Fruit fly (Drosophila melanogaster): ENCODE measurements around the gene Pex12.

Gene Pex12

dm6 chr2L:856690-857488, 41.1 kb downstream of the Pex12 start (continued):
- TF ChIP-seq tx (GFP tag; optimal IDR thresholded peaks at IDR 0.05) (peak; percentile 46), CG4854 (GFP tag; optimal IDR thresholded peaks at IDR 0.05) (peak; percentile 28), CG18011 (GFP tag; optimal IDR thresholded peaks at IDR 0.05) (no peak), chif (GFP tag; optimal IDR thresholded peaks at IDR 0.05) (peak; percentile 53 to 79), vfl (GFP tag; optimal IDR thresholded peaks at IDR 0.05) (peak; percentile 38), HLH4C (GFP tag; IDR thresholded peaks at IDR 0.05; ENCODE audit: partially characterized antibody) (no peak), z (GFP tag; IDR thresholded peaks at IDR 0.05) (no peak), lola (GFP tag; optimal IDR thresholded peaks at IDR 0.05) (peak in 1 of 3 experiments; percentile 75), pfk (GFP tag; optimal IDR thresholded peaks at IDR 0.05) (no peak), Blimp-1 (GFP tag; optimal IDR thresholded peaks at IDR 0.05) (peak; percentile 80), CG10431 (GFP tag; optimal IDR thresholded peaks at IDR 0.05) (no peak), sens (GFP tag) (peak; percentile 89), run (tag; optimal IDR thresholded peaks at IDR 0.05) (no peak), Ptx1 (GFP tag; IDR thresholded peaks at IDR 0.05) (peak; percentile 82), ara (GFP tag; IDR thresholded peaks at IDR 0.05) (peak; percentile 93), Atf-2 (GFP tag; optimal IDR thresholded peaks at IDR 0.05) (peak; percentile 41), CG10274 (GFP tag; optimal IDR thresholded peaks at IDR 0.05) (peak; percentile 29), Kr (GFP tag; optimal IDR thresholded peaks at IDR 0.05) (no peak), CG6791 (GFP tag; IDR thresholded peaks at IDR 0.05; ENCODE audit: partially characterized antibody) (no peak), CG7839 (tag; optimal IDR thresholded peaks at IDR 0.05) (peak; percentile 87), knrl (GFP tag; IDR thresholded peaks at IDR 0.05; ENCODE audit: partially characterized antibody) (no peak), CG2202 (tag; optimal IDR thresholded peaks at IDR 0.05) (peak; percentile 15), pb (GFP tag; optimal IDR thresholded peaks at IDR 0.05) (peak; percentile 55), unc-4 (GFP tag; IDR thresholded peaks at IDR 0.05; ENCODE audit: partially characterized antibody) (no peak), CrebB (tag; optimal IDR thresholded peaks at IDR 0.05) (peak; percentile 41), Lhr (GFP tag; optimal IDR thresholded peaks at IDR 0.05) (peak; percentile 23), Bdp1 (GFP tag; optimal IDR thresholded peaks at IDR 0.05) (peak; percentile 50), slou (GFP tag; optimal IDR thresholded peaks at IDR 0.05) (no peak), CG31224 (GFP tag; IDR thresholded peaks at IDR 0.05) (peak; percentile 67), Six4 (GFP tag; optimal IDR thresholded peaks at IDR 0.05) (peak; percentile 62), pho (GFP tag; optimal IDR thresholded peaks at IDR 0.05) (no peak), dm (GFP tag; optimal IDR thresholded peaks at IDR 0.05) (peak; percentile 35), CG11723 (GFP tag; optimal IDR thresholded peaks at IDR 0.05) (peak; percentile 50), CG15514 (GFP tag; optimal IDR thresholded peaks at IDR 0.05) (peak; percentile 23), CG18599 (GFP tag; optimal IDR thresholded peaks at IDR 0.05) (peak; percentile 75), CG9817 (tag; optimal IDR thresholded peaks at IDR 0.05) (peak; percentile 23), CG12299 (tag; optimal IDR thresholded peaks at IDR 0.05) (peak; percentile 38), Nf-YB (GFP tag; optimal IDR thresholded peaks at IDR 0.05) (peak; percentile 56), croc (GFP tag; conservative IDR thresholded peaks at IDR 0.05) (peak; percentile 79), CHES-1-like (GFP tag; optimal IDR thresholded peaks at IDR 0.05) (peak; percentile 63), jigr1 (GFP tag; IDR thresholded peaks at IDR 0.05) (peak; percentile 81; the same call in 2 of the 3 replicates), CkIIα-i1 (GFP tag; IDR thresholded peaks at IDR 0.05) (no peak), mam (GFP tag; optimal IDR thresholded peaks at IDR 0.05) (peak; percentile 59), CG1529 (GFP tag; optimal IDR thresholded peaks at IDR 0.05) (peak; percentile 83), CG10267 (tag; optimal IDR thresholded peaks at IDR 0.05) (peak; percentile 65), stwl (tag; optimal IDR thresholded peaks at IDR 0.05) (no peak), Vsx1 (GFP tag; optimal IDR thresholded peaks at IDR 0.05) (peak; percentile 58), ham (GFP tag; IDR thresholded peaks at IDR 0.05) (0 out of 2 replicates have a peak, but pooled peaks have one; percentile 26)
